Fruit fly (Drosophila melanogaster) whole organism, prepupa: ENCODE data around the gene scu.

Experiments
- CG11762 ChIP-seq: fragments of 200-800 bp; sonication (Bioruptor generic); optimal IDR thresholded peaks from 3 replicates; lab custom pipeline; 2016; ENCODE audit warnings: missing biosample characterization, missing genetic modification characterization; ENCODE audit not compliant: insufficient read depth
- CG11902 ChIP-seq: fragments of 200-800 bp; sonication (Bioruptor generic); optimal IDR thresholded peaks from 3 replicates; lab custom pipeline; 2016; ENCODE audit warnings: missing biosample characterization, missing genetic modification characterization
- CG32006 ChIP-seq: fragments of 200-800 bp; sonication (Bioruptor generic); optimal IDR thresholded peaks from 3 replicates; lab custom pipeline; 2017; ENCODE audit warnings: missing biosample characterization, mild to moderate bottlenecking, missing genetic modification characterization
- CG3919 ChIP-seq: fragments of 200-800 bp; sonication (Bioruptor generic); optimal IDR thresholded peaks from 3 replicates; lab custom pipeline; 2016; ENCODE audit warnings: missing biosample characterization, missing genetic modification characterization
- CG6854 ChIP-seq: fragments of 200-800 bp; sonication (Bioruptor generic); optimal IDR thresholded peaks from 2 replicates; lab custom pipeline; 2017; ENCODE audit warnings: missing biosample characterization, mild to moderate bottlenecking, missing genetic modification characterization
- CG9139 ChIP-seq: fragments of 200-800 bp; sonication (Bioruptor generic); optimal IDR thresholded peaks from 3 replicates; lab custom pipeline; 2017; ENCODE audit warnings: missing biosample characterization, mild to moderate bottlenecking, missing genetic modification characterization
- Hr4 ChIP-seq: fragments of 200-800 bp; sonication (Bioruptor generic); optimal IDR thresholded peaks from 3 replicates; lab custom pipeline; 2016; ENCODE audit warnings: missing biosample characterization, missing genetic modification characterization
- Lpt ChIP-seq: fragments of 200-800 bp; sonication (Bioruptor generic); optimal IDR thresholded peaks from 3 replicates; lab custom pipeline; 2016; ENCODE audit warnings: missing biosample characterization, missing genetic modification characterization
- OdsH ChIP-seq: fragments of 200-800 bp; sonication (Bioruptor generic); optimal IDR thresholded peaks from 3 replicates; lab custom pipeline; 2016; ENCODE audit warnings: missing biosample characterization, missing genetic modification characterization
- Smox ChIP-seq: fragments of 200-800 bp; sonication (Bioruptor generic); optimal IDR thresholded peaks from 3 replicates; lab custom pipeline; 2016; ENCODE audit warnings: missing biosample characterization, missing genetic modification characterization
- Sox102F ChIP-seq: fragments of 200-800 bp; sonication (Bioruptor generic); optimal IDR thresholded peaks from 2 replicates; lab custom pipeline; 2016; ENCODE audit warnings: missing biosample characterization, mild to moderate bottlenecking, missing genetic modification characterization

DNA sequence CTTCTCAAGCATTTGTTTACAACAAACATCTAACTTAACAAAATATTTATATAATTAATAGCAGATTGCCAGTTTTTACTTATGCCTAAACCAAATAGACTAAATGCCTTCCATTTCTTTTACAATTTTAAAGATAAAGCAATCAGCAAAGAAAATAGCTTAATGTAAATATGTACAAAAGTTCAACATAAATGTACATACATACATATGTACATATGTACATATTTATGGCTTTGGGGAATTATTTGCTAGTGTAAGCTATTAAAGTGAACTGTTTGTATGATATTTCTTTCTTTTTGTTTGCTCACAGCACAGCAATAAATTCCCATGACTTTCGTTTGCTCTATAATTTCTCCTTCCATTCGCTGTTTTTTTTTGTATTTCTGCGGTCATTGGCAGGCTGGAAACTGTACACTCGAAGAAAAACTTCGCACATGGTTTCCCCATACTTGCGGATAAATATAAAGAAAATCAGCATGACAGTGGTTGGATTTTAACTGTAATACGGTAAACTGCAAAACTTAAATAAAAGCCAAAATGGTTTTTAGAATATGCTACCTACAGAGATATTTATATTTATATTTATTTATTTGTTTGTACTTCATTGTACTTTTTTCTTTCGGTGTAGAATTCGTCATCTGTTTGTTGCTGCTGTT, 50.0 kb downstream of the scu start:
- no peak for TF ChIP-seq CG6854
- TF ChIP-seq Sox102F (GFP tag; lab: Kevin White, UChicago) = no peak
- no peak for TF ChIP-seq CG11902 (GFP tag; lab: Kevin White, UChicago)
- TF ChIP-seq CG32006 = no peak
- no peak for TF ChIP-seq OdsH (GFP tag; lab: Kevin White, UChicago)
- TF ChIP-seq CG9139 (GFP tag; lab: Kevin White, UChicago) = no peak
- no peak for TF ChIP-seq CG3919
- no peak for TF ChIP-seq Hr4 (GFP tag; lab: Kevin White, UChicago)
- no peak for TF ChIP-seq Lpt (GFP tag; lab: Kevin White, UChicago)
- TF ChIP-seq Smox (GFP tag; lab: Kevin White, UChicago) = no peak
- TF ChIP-seq CG11762 (GFP tag; lab: Kevin White, UChicago) = no peak
